Worm (Caenorhabditis elegans) whole organism, mixed stage, embryonic: ENCODE data around the gene aqp-1.

Experiments used
- M03D4.4 ChIP-seq: sonication (generic microtip); optimal IDR thresholded peaks from 2 replicates; lab custom pipeline; 2017; ENCODE audit warnings: mild to moderate bottlenecking, missing genetic modification characterization, missing compliant biosample characterization
- bed-3 ChIP-seq: fragments of 200-800 bp; sonication (Bioruptor generic); optimal IDR thresholded peaks from 3 replicates; lab custom pipeline; 2018; ENCODE audit warnings: mild to moderate bottlenecking, missing genetic modification characterization, moderate library complexity, missing compliant biosample characterization
- blmp-1 ChIP-seq: fragments of 150-350 bp; optimal IDR thresholded peaks from 2 replicates; lab custom pipeline; 2014; ENCODE audit warnings: missing biosample characterization, missing genetic modification characterization
- ceh-39 ChIP-seq: fragments of 150-350 bp; optimal IDR thresholded peaks from 2 replicates; lab custom pipeline; 2014; ENCODE audit warnings: missing biosample characterization, missing genetic modification characterization
- ceh-43 ChIP-seq: fragments of 200-800 bp; sonication (Bioruptor generic); optimal IDR thresholded peaks from 2 replicates; lab custom pipeline; 2018; ENCODE audit warnings: mild to moderate bottlenecking, missing genetic modification characterization, moderate library complexity, missing compliant biosample characterization
- ceh-83 ChIP-seq: fragments of 200-800 bp; sonication (Bioruptor generic); optimal IDR thresholded peaks from 2 replicates; lab custom pipeline; 2018; ENCODE audit warnings: mild to moderate bottlenecking, missing genetic modification characterization, missing compliant biosample characterization
- ces-1 ChIP-seq: fragments of 150-350 bp; optimal IDR thresholded peaks from 2 replicates; lab custom pipeline; 2014; ENCODE audit warnings: missing biosample characterization, missing genetic modification reagents, missing genetic modification characterization
- cnd-1 ChIP-seq: fragments of 200-800 bp; sonication (Bioruptor generic); optimal IDR thresholded peaks from 2 replicates; lab custom pipeline; 2018; ENCODE audit warnings: mild to moderate bottlenecking, missing genetic modification characterization, missing compliant biosample characterization
- drap-1 ChIP-seq: fragments of 200-800 bp; sonication (Bioruptor generic); optimal IDR thresholded peaks from 3 replicates; lab custom pipeline; 2018; ENCODE audit warnings: mild to moderate bottlenecking, missing genetic modification characterization, missing compliant biosample characterization
- elt-1 ChIP-seq: sonication (generic microtip); optimal IDR thresholded peaks from 2 replicates; lab custom pipeline; 2017; ENCODE audit warnings: missing genetic modification characterization, mild to moderate bottlenecking, missing compliant biosample characterization, antibody characterized with exemption, moderate library complexity, borderline replicate concordance; ENCODE audit not compliant: insufficient read depth
- elt-3 ChIP-seq: fragments of 150-350 bp; optimal IDR thresholded peaks from 2 replicates; lab custom pipeline; 2014; ENCODE audit warnings: missing biosample characterization, missing genetic modification characterization
- flh-1 ChIP-seq: fragments of 200-800 bp; sonication (Bioruptor generic); optimal IDR thresholded peaks from 2 replicates; lab custom pipeline; 2018; ENCODE audit warnings: mild to moderate bottlenecking, missing genetic modification characterization, moderate library complexity, missing compliant biosample characterization
- ham-2 ChIP-seq: fragments of 200-800 bp; sonication (Bioruptor generic); optimal IDR thresholded peaks from 2 replicates; lab custom pipeline; 2018; ENCODE audit warnings: mild to moderate bottlenecking, missing genetic modification characterization, missing compliant biosample characterization
- hlh-1 ChIP-seq: fragments of 150-350 bp; optimal IDR thresholded peaks from 2 replicates; lab custom pipeline; 2014; ENCODE audit warnings: missing biosample characterization, missing genetic modification reagents, missing genetic modification characterization
- lin-13 ChIP-seq: fragments of 150-350 bp; optimal IDR thresholded peaks from 2 replicates; lab custom pipeline; 2014; ENCODE audit warnings: missing biosample characterization, missing genetic modification characterization
- lin-32 ChIP-seq: fragments of 200-800 bp; sonication (Bioruptor generic); optimal IDR thresholded peaks from 2 replicates; lab custom pipeline; 2018; ENCODE audit warnings: mild to moderate bottlenecking, missing genetic modification characterization, missing compliant biosample characterization
- lsy-2 ChIP-seq: fragments of 150-350 bp; optimal IDR thresholded peaks from 2 replicates; lab custom pipeline; 2014; ENCODE audit warnings: missing biosample characterization, missing genetic modification characterization
- mab-5 ChIP-seq: fragments of 150-350 bp; optimal IDR thresholded peaks from 2 replicates; lab custom pipeline; 2014; ENCODE audit warnings: missing biosample characterization, missing genetic modification characterization
- mep-1 ChIP-seq: fragments of 150-350 bp; optimal IDR thresholded peaks from 2 replicates; lab custom pipeline; 2017; ENCODE audit warnings: missing biosample characterization, missing genetic modification reagents, missing genetic modification characterization, inconsistent platforms
- mls-2 ChIP-seq: sonication (generic microtip); optimal IDR thresholded peaks from 2 replicates; lab custom pipeline; 2016; ENCODE audit warnings: mild to moderate bottlenecking, missing genetic modification characterization, moderate library complexity, missing compliant biosample characterization
- nhr-12 ChIP-seq: fragments of 150-350 bp; optimal IDR thresholded peaks from 2 replicates; lab custom pipeline; 2014; ENCODE audit warnings: missing biosample characterization, missing genetic modification characterization
- nhr-2 ChIP-seq: fragments of 150-350 bp; optimal IDR thresholded peaks from 2 replicates; lab custom pipeline; 2014; ENCODE audit warnings: missing biosample characterization, missing genetic modification characterization
- nhr-237 ChIP-seq: fragments of 150-350 bp; optimal IDR thresholded peaks from 2 replicates; lab custom pipeline; 2014; ENCODE audit warnings: missing biosample characterization, missing genetic modification characterization
- nhr-28 ChIP-seq: fragments of 150-350 bp; optimal IDR thresholded peaks from 2 replicates; lab custom pipeline; 2014; ENCODE audit warnings: missing biosample characterization, missing genetic modification characterization
- nhr-76 ChIP-seq: sonication (generic microtip); optimal IDR thresholded peaks from 2 replicates; lab custom pipeline; 2017; ENCODE audit warnings: missing biosample characterization, missing genetic modification characterization
- pha-4 ChIP-seq: fragments of 150-350 bp; optimal IDR thresholded peaks from 2 replicates; lab custom pipeline; 2018; ENCODE audit warnings: missing biosample characterization, missing genetic modification reagents, missing genetic modification characterization
- sem-2 ChIP-seq: fragments of 200-800 bp; sonication (Bioruptor generic); optimal IDR thresholded peaks from 2 replicates; lab custom pipeline; 2018; ENCODE audit warnings: mild to moderate bottlenecking, missing genetic modification characterization, missing compliant biosample characterization
- snpc-4 ChIP-seq: fragments of 150-350 bp; optimal IDR thresholded peaks from 2 replicates; lab custom pipeline; 2014; ENCODE audit warnings: missing biosample characterization, missing genetic modification characterization
- sptf-1 ChIP-seq: sonication (generic microtip); optimal IDR thresholded peaks from 2 replicates; lab custom pipeline; 2017; ENCODE audit warnings: mild to moderate bottlenecking, missing genetic modification characterization, moderate library complexity, missing compliant biosample characterization
- tbx-8 ChIP-seq: fragments of 200-800 bp; sonication (Bioruptor generic); optimal IDR thresholded peaks from 2 replicates; lab custom pipeline; 2018; ENCODE audit warnings: mild to moderate bottlenecking, missing genetic modification characterization, moderate library complexity, missing compliant biosample characterization
- unc-120 ChIP-seq: sonication (generic microtip); optimal IDR thresholded peaks from 2 replicates; lab custom pipeline; 2017; ENCODE audit warnings: missing genetic modification characterization, missing compliant biosample characterization; ENCODE audit not compliant: poor library complexity, severe bottlenecking
- unc-39 ChIP-seq: fragments of 150-350 bp; optimal IDR thresholded peaks from 2 replicates; lab custom pipeline; 2014; ENCODE audit warnings: missing biosample characterization, missing genetic modification characterization
- unc-62 ChIP-seq: fragments of 150-350 bp; optimal IDR thresholded peaks from 2 replicates; lab custom pipeline; 2014; ENCODE audit warnings: missing biosample characterization, missing genetic modification reagents, missing genetic modification characterization
- zip-8 ChIP-seq: fragments of 150-350 bp; optimal IDR thresholded peaks from 2 replicates; lab custom pipeline; 2014; ENCODE audit warnings: missing biosample characterization, missing genetic modification characterization
- ztf-11 ChIP-seq: fragments of 150-350 bp; optimal IDR thresholded peaks from 2 replicates; lab custom pipeline; 2014; ENCODE audit warnings: missing biosample characterization, missing genetic modification characterization

aqp-1 gene

ce11 chrII:7204951-7205350 lies 33.2 kb downstream of the aqp-1 start, which contains the start of gene srd-58:
Gene srd-58 (minus strand): TSS chrII:7205051.
- TF ChIP-seq unc-39 (no peak), mls-2 (tag; lab: Kevin White, UChicago) (no peak), nhr-12 (tag; lab: Kevin White, UChicago) (no peak), lsy-2 (no peak), ceh-83 (GFP tag; lab: Kevin White, UChicago) (no peak), sptf-1 (no peak), snpc-4 (tag; lab: Kevin White, UChicago) (no peak), ceh-43 (GFP tag; lab: Kevin White, UChicago) (no peak), lin-13 (tag; lab: Kevin White, UChicago) (no peak), ces-1 (GFP tag; lab: Kevin White, UChicago) (no peak), ztf-11 (tag; lab: Kevin White, UChicago) (no peak), unc-120 (tag; lab: Kevin White, UChicago) (no peak), sem-2 (no peak), elt-1 (tag; lab: Kevin White, UChicago) (no peak), lin-32 (no peak), cnd-1 (tag; lab: Kevin White, UChicago) (no peak)
- TF ChIP-seq, all 35 proteins: peak for 0

DNA sequence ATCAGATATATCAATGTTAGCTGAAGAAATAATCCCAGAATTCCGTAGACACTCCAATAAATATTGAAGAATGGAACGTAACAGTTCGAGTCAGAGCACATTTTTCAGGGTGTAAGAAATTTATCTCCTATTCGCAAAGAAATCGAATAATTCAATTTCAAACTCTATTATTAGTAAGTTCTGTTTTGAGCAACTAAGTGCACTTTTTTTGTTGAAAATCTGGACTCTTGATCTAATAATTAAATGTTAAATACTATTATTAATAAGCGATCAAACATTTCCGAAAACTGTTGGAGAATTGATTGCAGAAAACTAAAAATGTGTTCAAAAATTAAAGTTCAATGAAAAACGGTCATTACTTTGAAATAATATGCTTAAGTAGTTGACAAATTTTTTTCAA lies 35.0 kb downstream of the aqp-1 start, which contains the start of gene srd-56:
srd-56 (minus strand) TSS at position 101 of the 400 bp plus-strand sequence.
- TF ChIP-seq nhr-12 (tag; lab: Kevin White, UChicago) (no peak), pha-4 (no peak), nhr-237 (tag; lab: Kevin White, UChicago) (no peak), M03D4.4 (no peak), ceh-39 (tag; lab: Kevin White, UChicago) (no peak), blmp-1 (tag; lab: Kevin White, UChicago) (no peak), nhr-2 (tag; lab: Kevin White, UChicago) (no peak), hlh-1 (tag; lab: Kevin White, UChicago) (no peak), drap-1 (GFP tag; lab: Kevin White, UChicago) (no peak), mab-5 (no peak), ceh-83 (GFP tag; lab: Kevin White, UChicago) (no peak), nhr-76 (no peak), ztf-11 (tag; lab: Kevin White, UChicago) (no peak), nhr-28 (tag; lab: Kevin White, UChicago) (no peak)

ce11 chrII:7200051-7200599 lies 38.0 kb downstream of the aqp-1 start, which contains the start of gene pcrg-1:
Gene pcrg-1 (plus strand): TSS chrII:7200549.
- TF ChIP-seq lsy-2 (peak; percentile 27), snpc-4 (tag; lab: Kevin White, UChicago) (no peak), tbx-8 (GFP tag; lab: Kevin White, UChicago) (peak; percentile 91), mep-1 (tag; lab: Kevin White, UChicago) (peak; percentile 73), nhr-28 (tag; lab: Kevin White, UChicago) (no peak), nhr-76 (no peak), bed-3 (GFP tag; lab: Kevin White, UChicago) (peak; percentile 83), sem-2 (peak; percentile 84), lin-32 (peak; percentile 86), elt-3 (tag; lab: Kevin White, UChicago) (peak; percentile 59), pha-4 (peak; percentile 59), elt-1 (tag; lab: Kevin White, UChicago) (peak; percentile 1), unc-120 (tag; lab: Kevin White, UChicago) (peak; percentile 79), ceh-39 (tag; lab: Kevin White, UChicago) (no peak), drap-1 (GFP tag; lab: Kevin White, UChicago) (peak; percentile 94), nhr-12 (tag; lab: Kevin White, UChicago) (no peak), ceh-83 (GFP tag; lab: Kevin White, UChicago) (peak; percentile 92), ceh-43 (GFP tag; lab: Kevin White, UChicago) (peak; percentile 84), mab-5 (no peak), zip-8 (tag; lab: Kevin White, UChicago) (no peak), ham-2 (peak; percentile 93), mls-2 (tag; lab: Kevin White, UChicago) (peak; percentile 97), flh-1 (GFP tag; lab: Kevin White, UChicago) (peak; percentile 82), nhr-2 (tag; lab: Kevin White, UChicago) (no peak), blmp-1 (tag; lab: Kevin White, UChicago) (no peak), M03D4.4 (peak; percentile 92), unc-62 (GFP tag; lab: Kevin White, UChicago) (peak; percentile 21), nhr-237 (tag; lab: Kevin White, UChicago) (no peak), ces-1 (GFP tag; lab: Kevin White, UChicago) (no peak), unc-39 (peak; percentile 25), ztf-11 (tag; lab: Kevin White, UChicago) (no peak), hlh-1 (tag; lab: Kevin White, UChicago) (peak; percentile 63), cnd-1 (tag; lab: Kevin White, UChicago) (peak; percentile 95), lin-13 (tag; lab: Kevin White, UChicago) (peak; percentile 77), sptf-1 (peak; percentile 96)
